Fruit fly (Drosophila melanogaster): ENCODE data around the gene Jon65Aiii.

Gene Jon65Aiii

dm6 chr3L:6050230-6050807, at the start of gene Jon65Aiii:
Gene Jon65Aiii, plus strand, starts transcription at chr3L:6050757.
- TF ChIP-seq EcR (GFP tag; optimal IDR thresholded peaks at IDR 0.05), result no peak
- no peak for TF ChIP-seq CG15710 (tag; optimal IDR thresholded peaks at IDR 0.05)
- TF ChIP-seq CG8301 (tag; optimal IDR thresholded peaks at IDR 0.05), result no peak
- no peak for TF ChIP-seq rn (GFP tag; IDR thresholded peaks at IDR 0.05)
- TF ChIP-seq CG14655 (GFP tag; optimal IDR thresholded peaks at IDR 0.05), result no peak
- no peak for TF ChIP-seq fd96Ca (GFP tag; IDR thresholded peaks at IDR 0.05)
- no peak for TF ChIP-seq gl (tag; optimal IDR thresholded peaks at IDR 0.05)
- no peak for TF ChIP-seq Ets98B (GFP tag; IDR thresholded peaks at IDR 0.05)
- no peak for TF ChIP-seq CG4496 (GFP tag; IDR thresholded peaks at IDR 0.05)
- no peak for TF ChIP-seq CG12605 (GFP tag; IDR thresholded peaks at IDR 0.05)
- no peak for TF ChIP-seq Snoo (tag; optimal IDR thresholded peaks at IDR 0.05)
- TF ChIP-seq D1 (tag; optimal IDR thresholded peaks at IDR 0.05), result no peak
- no peak for TF ChIP-seq CG8159 (tag; optimal IDR thresholded peaks at IDR 0.05)

DNA sequence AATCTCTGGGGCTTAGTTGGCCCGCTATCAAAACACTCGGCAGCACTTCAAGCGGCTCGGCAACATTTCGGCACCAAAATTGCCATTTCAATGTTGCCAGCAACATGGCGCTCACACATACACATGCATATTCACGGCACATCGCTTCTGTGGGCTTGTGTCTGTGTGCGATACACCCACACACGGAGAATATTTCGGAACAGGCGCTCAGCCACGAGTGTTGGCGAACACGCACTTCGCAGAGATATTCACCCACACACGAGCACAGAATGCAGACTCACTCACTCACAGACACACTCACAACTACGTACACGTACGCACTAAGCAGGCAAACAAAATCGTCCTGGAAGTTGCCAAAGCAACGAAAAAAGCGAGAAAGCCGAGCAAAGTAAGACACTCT, 49.6 kb upstream of the Jon65Aiii start:
- no peak for TF ChIP-seq CG8301 (tag; optimal IDR thresholded peaks at IDR 0.05)
- TF ChIP-seq CG32121 (GFP tag; IDR thresholded peaks at IDR 0.05), result no peak
- no peak for TF ChIP-seq fd96Ca (GFP tag; IDR thresholded peaks at IDR 0.05)
- TF ChIP-seq CG9948 (tag; optimal IDR thresholded peaks at IDR 0.05), result no peak
- TF ChIP-seq CG8159 (tag; optimal IDR thresholded peaks at IDR 0.05), result no peak
- TF ChIP-seq Pif1B (GFP tag; optimal IDR thresholded peaks at IDR 0.05), result no peak
- TF ChIP-seq Snoo (tag; optimal IDR thresholded peaks at IDR 0.05), result no peak
- TF ChIP-seq CG34367 (tag; optimal IDR thresholded peaks at IDR 0.05), result no peak
- TF ChIP-seq CG15710 (tag; optimal IDR thresholded peaks at IDR 0.05), result no peak
- no peak for TF ChIP-seq CG10348 (GFP tag; IDR thresholded peaks at IDR 0.05)

dm6 chr3L:6010921-6011320, 39.6 kb upstream of the Jon65Aiii start, which contains the start of gene alphaKap4:
Gene alphaKap4, minus strand, starts transcription at chr3L:6011021.
- TF ChIP-seq CG4496 (GFP tag; IDR thresholded peaks at IDR 0.05) (no peak), D1 (tag; optimal IDR thresholded peaks at IDR 0.05) (no peak), CG8159 (tag; optimal IDR thresholded peaks at IDR 0.05) (no peak), Pif1A (GFP tag; optimal IDR thresholded peaks at IDR 0.05) (no peak), CG14655 (GFP tag; optimal IDR thresholded peaks at IDR 0.05) (no peak), Pif1B (GFP tag; optimal IDR thresholded peaks at IDR 0.05) (no peak), CG12605 (GFP tag; IDR thresholded peaks at IDR 0.05) (no peak), CG10348 (GFP tag; IDR thresholded peaks at IDR 0.05) (no peak), CG34367 (tag; optimal IDR thresholded peaks at IDR 0.05) (no peak), CG8301 (tag; optimal IDR thresholded peaks at IDR 0.05) (no peak), fd96Ca (GFP tag; IDR thresholded peaks at IDR 0.05) (no peak), CG13204 (GFP tag; optimal IDR thresholded peaks at IDR 0.05) (no peak), Snoo (tag; optimal IDR thresholded peaks at IDR 0.05) (no peak)

DNA sequence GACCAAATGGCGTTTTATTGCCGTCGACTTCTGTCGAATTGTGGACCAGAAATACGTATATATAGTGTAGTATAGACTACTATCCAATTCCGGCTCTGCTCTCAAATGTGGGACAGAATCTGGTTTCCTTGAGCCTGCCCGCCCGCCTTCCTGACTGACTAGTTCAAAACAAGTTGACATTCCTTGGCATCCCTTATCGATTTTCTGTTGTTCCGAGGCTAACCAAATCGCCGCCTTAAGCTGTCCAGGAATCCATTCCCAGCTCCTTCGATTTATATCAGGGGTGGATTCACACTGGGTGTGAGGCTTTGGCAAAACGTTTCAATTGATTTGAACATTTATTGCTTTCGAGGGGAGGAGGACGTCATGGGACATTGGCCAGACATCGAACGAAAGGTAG, 37.6 kb upstream of the Jon65Aiii start:
- TF ChIP-seq Snoo (tag; optimal IDR thresholded peaks at IDR 0.05), result no peak
- no peak for TF ChIP-seq Ets98B (GFP tag; IDR thresholded peaks at IDR 0.05)
- TF ChIP-seq CG9948 (tag; optimal IDR thresholded peaks at IDR 0.05), result no peak
- no peak for TF ChIP-seq CG12605 (GFP tag; IDR thresholded peaks at IDR 0.05)
- no peak for TF ChIP-seq CG17806 (tag; optimal IDR thresholded peaks at IDR 0.05)
- no peak for TF ChIP-seq EcR (GFP tag; optimal IDR thresholded peaks at IDR 0.05)
- TF ChIP-seq CG15710 (tag; optimal IDR thresholded peaks at IDR 0.05), result no peak
- TF ChIP-seq CG4496 (GFP tag; IDR thresholded peaks at IDR 0.05), result no peak
- no peak for TF ChIP-seq rn (GFP tag; IDR thresholded peaks at IDR 0.05)
- no peak for TF ChIP-seq CG8159 (tag; optimal IDR thresholded peaks at IDR 0.05)
- TF ChIP-seq CG10348 (GFP tag; IDR thresholded peaks at IDR 0.05), result no peak
- TF ChIP-seq CG8301 (tag; optimal IDR thresholded peaks at IDR 0.05), result no peak

DNA sequence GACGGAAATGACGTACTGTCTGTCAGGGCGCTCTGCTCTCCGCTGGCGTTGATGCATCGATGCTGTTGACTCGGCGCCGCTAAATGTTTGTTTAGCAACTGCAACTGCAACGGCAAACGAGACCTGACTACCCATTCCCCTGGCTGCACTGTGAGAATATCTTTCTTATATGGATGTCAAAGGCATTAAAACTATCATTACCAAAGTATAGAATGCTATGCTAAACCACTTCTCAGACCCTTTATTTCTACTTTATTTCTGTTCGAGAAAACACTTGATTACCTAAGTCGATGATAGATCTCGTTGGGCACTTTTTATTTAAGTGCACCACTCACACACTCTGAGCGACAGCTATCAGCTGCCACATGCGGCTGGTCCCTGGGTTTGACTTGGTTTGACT, 28.4 kb upstream of the Jon65Aiii start:
- TF ChIP-seq CG15710 (tag; optimal IDR thresholded peaks at IDR 0.05), result peak; percentile 18
- TF ChIP-seq rn (GFP tag; IDR thresholded peaks at IDR 0.05), result no peak
- no peak for TF ChIP-seq Pif1A (GFP tag; optimal IDR thresholded peaks at IDR 0.05)
- no peak for TF ChIP-seq fd96Ca (GFP tag; IDR thresholded peaks at IDR 0.05)
- TF ChIP-seq CG13204 (GFP tag; optimal IDR thresholded peaks at IDR 0.05), result no peak
- TF ChIP-seq CG17806 (tag; optimal IDR thresholded peaks at IDR 0.05), result no peak
- TF ChIP-seq CG9948 (tag; optimal IDR thresholded peaks at IDR 0.05), result no peak
- no peak for TF ChIP-seq CG12605 (GFP tag; IDR thresholded peaks at IDR 0.05)
- no peak for TF ChIP-seq CG8301 (tag; optimal IDR thresholded peaks at IDR 0.05)
- peak; percentile 20 for TF ChIP-seq CG14655 (GFP tag; optimal IDR thresholded peaks at IDR 0.05)
- TF ChIP-seq Snoo (tag; optimal IDR thresholded peaks at IDR 0.05), result no peak
- TF ChIP-seq CG34367 (tag; optimal IDR thresholded peaks at IDR 0.05), result no peak
- peak; percentile 47 for TF ChIP-seq CG8159 (tag; optimal IDR thresholded peaks at IDR 0.05)
- no peak for TF ChIP-seq gl (tag; optimal IDR thresholded peaks at IDR 0.05)

DNA sequence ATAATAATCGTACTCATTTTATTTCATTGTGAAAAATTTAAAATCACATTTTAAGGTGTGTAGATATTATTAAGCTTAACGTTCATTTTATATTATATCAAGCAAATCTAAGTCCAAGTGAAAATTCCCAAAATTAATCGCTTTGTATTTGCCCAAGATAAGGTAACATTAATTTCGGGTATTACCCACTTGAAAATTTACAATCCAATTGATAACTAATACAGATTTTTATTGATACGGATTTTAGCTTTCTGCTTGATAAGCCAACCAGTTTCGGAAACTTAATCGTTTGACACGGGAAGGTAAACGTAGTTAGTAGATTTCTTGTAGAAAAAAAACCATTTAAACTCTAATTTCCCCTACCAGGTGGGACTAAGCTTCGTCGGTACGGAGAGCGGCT, 17.5 kb upstream of the Jon65Aiii start:
- no peak for TF ChIP-seq CG17806 (tag; optimal IDR thresholded peaks at IDR 0.05)
- no peak for TF ChIP-seq CG12605 (GFP tag; IDR thresholded peaks at IDR 0.05)
- no peak for TF ChIP-seq CG8159 (tag; optimal IDR thresholded peaks at IDR 0.05)
- TF ChIP-seq CG15710 (tag; optimal IDR thresholded peaks at IDR 0.05), result no peak
- no peak for TF ChIP-seq CG10348 (GFP tag; IDR thresholded peaks at IDR 0.05)
- no peak for TF ChIP-seq fd96Ca (GFP tag; IDR thresholded peaks at IDR 0.05)
- no peak for TF ChIP-seq CG14655 (GFP tag; optimal IDR thresholded peaks at IDR 0.05)
- no peak for TF ChIP-seq Pif1B (GFP tag; optimal IDR thresholded peaks at IDR 0.05)
- TF ChIP-seq Pif1A (GFP tag; optimal IDR thresholded peaks at IDR 0.05), result no peak
- no peak for TF ChIP-seq gl (tag; optimal IDR thresholded peaks at IDR 0.05)
- TF ChIP-seq rn (GFP tag; IDR thresholded peaks at IDR 0.05), result no peak
- no peak for TF ChIP-seq Snoo (tag; optimal IDR thresholded peaks at IDR 0.05)
- TF ChIP-seq EcR (GFP tag; optimal IDR thresholded peaks at IDR 0.05), result no peak
- TF ChIP-seq CG9948 (tag; optimal IDR thresholded peaks at IDR 0.05), result no peak
- no peak for TF ChIP-seq CG8301 (tag; optimal IDR thresholded peaks at IDR 0.05)
- no peak for TF ChIP-seq CG4496 (GFP tag; IDR thresholded peaks at IDR 0.05)
- TF ChIP-seq CG34367 (tag; optimal IDR thresholded peaks at IDR 0.05), result no peak
- no peak for TF ChIP-seq D1 (tag; optimal IDR thresholded peaks at IDR 0.05)

Data from whole organism, pupa.